Fruit fly (Drosophila melanogaster) whole organism, wandering third instar larva: ENCODE results near the gene CG34149.

Experiments used
- Abd-B ChIP-seq: fragments of >200 bp; optimal IDR thresholded peaks from 2 replicates; lab custom pipeline; 2017; ENCODE audit warnings: missing biosample characterization, missing genetic modification characterization
- CG32264 ChIP-seq: fragments of 200-800 bp; sonication (Bioruptor generic); optimal IDR thresholded peaks from 2 replicates; lab custom pipeline; 2016; ENCODE audit warnings: missing biosample characterization, missing genetic modification characterization
- CG9705 ChIP-seq: fragments of 200-800 bp; sonication (Bioruptor generic); optimal IDR thresholded peaks from 2 replicates; lab custom pipeline; 2018; ENCODE audit warnings: missing biosample characterization, mild to moderate bottlenecking, missing genetic modification characterization
- CrebA ChIP-seq: fragments of 200-800 bp; sonication (Bioruptor generic); optimal IDR thresholded peaks from 2 replicates; lab custom pipeline; 2016; ENCODE audit warnings: missing biosample characterization, mild to moderate bottlenecking, missing genetic modification characterization, borderline replicate concordance
- Dfd ChIP-seq: fragments of >200 bp; optimal IDR thresholded peaks from 2 replicates; lab custom pipeline; 2017; ENCODE audit warnings: missing biosample characterization, missing genetic modification characterization
- HLH106 ChIP-seq: fragments of 200-800 bp; optimal IDR thresholded peaks from 3 replicates; lab custom pipeline; 2019; ENCODE audit warnings: missing biosample characterization, mild to moderate bottlenecking, missing genetic modification characterization, moderate library complexity
- Hr78 ChIP-seq: fragments of >200 bp; optimal IDR thresholded peaks from 2 replicates; lab custom pipeline; 2017; ENCODE audit warnings: missing biosample characterization, missing genetic modification characterization
- Hr83 ChIP-seq: fragments of 200-300 bp; sonication (Bioruptor generic); optimal IDR thresholded peaks from 2 replicates; lab custom pipeline; 2016; ENCODE audit warnings: missing biosample characterization, mild to moderate bottlenecking, missing genetic modification characterization, moderate library complexity; ENCODE audit not compliant: poor library complexity, severe bottlenecking
- Jra ChIP-seq: sonication (Bioruptor generic); optimal IDR thresholded peaks from 2 replicates; lab custom pipeline; 2016; ENCODE audit warnings: missing biosample characterization, missing genetic modification characterization
- Mio ChIP-seq: sonication (Bioruptor generic); optimal IDR thresholded peaks from 2 replicates; lab custom pipeline; 2016; ENCODE audit warnings: missing biosample characterization, missing genetic modification characterization
- Myc ChIP-seq: fragments of >200 bp; optimal IDR thresholded peaks from 2 replicates; lab custom pipeline; 2017
- N ChIP-seq: fragments of >200 bp; optimal IDR thresholded peaks from 2 replicates; lab custom pipeline; 2018; ENCODE audit warnings: missing biosample characterization, missing external identifiers, missing genetic modification characterization
- OdsH ChIP-seq: fragments of 200-800 bp; sonication (Bioruptor generic); optimal IDR thresholded peaks from 2 replicates; lab custom pipeline; 2016; ENCODE audit warnings: missing biosample characterization, mild to moderate bottlenecking, missing genetic modification characterization
- Rel ChIP-seq, 2 experiments: fragments of 200-800 bp; sonication (Bioruptor generic) in 1 of 2; optimal IDR thresholded peaks; 2 replicates in 1 of 2; 3 replicates in 1 of 2; lab custom pipeline; 2016 to 2019; ENCODE audit warnings: mild to moderate bottlenecking in 2 of 2, missing biosample characterization in 2 of 2, missing genetic modification characterization in 2 of 2, moderate library complexity in 1 of 2
- Sp1 ChIP-seq: fragments of 200-800 bp; sonication (Bioruptor generic); optimal IDR thresholded peaks from 3 replicates; lab custom pipeline; 2019; ENCODE audit warnings: missing biosample characterization, mild to moderate bottlenecking, missing genetic modification characterization, moderate library complexity
- Vsx2 ChIP-seq: fragments of 200-300, 225-300 bp; sonication (Bioruptor generic); optimal IDR thresholded peaks from 2 replicates; lab custom pipeline; 2018; ENCODE audit warnings: missing biosample characterization, missing genetic modification characterization; ENCODE audit not compliant: partially characterized antibody
- br ChIP-seq: fragments of 200-800 bp; sonication (Bioruptor generic); optimal IDR thresholded peaks from 2 replicates; lab custom pipeline; 2016; ENCODE audit warnings: missing biosample characterization, missing genetic modification characterization
- brk ChIP-seq: fragments of 200-800 bp; sonication (Bioruptor generic); optimal IDR thresholded peaks from 2 replicates; lab custom pipeline; 2016; ENCODE audit warnings: missing biosample characterization, mild to moderate bottlenecking, missing genetic modification characterization
- dl ChIP-seq, 2 experiments: fragments of 175-275, 200-275 bp in 1 of 2; fragments of 200-275 bp in 1 of 2; sonication (Bioruptor generic); optimal IDR thresholded peaks; lab custom pipeline; 2018; ENCODE audit warnings: mild to moderate bottlenecking in 2 of 2, missing biosample characterization in 2 of 2, missing genetic modification characterization in 2 of 2, moderate library complexity in 2 of 2; ENCODE audit not compliant: partially characterized antibody in 2 of 2, insufficient read depth in 1 of 2
- dmrt93B ChIP-seq: fragments of 200-800 bp; sonication (Bioruptor generic); optimal IDR thresholded peaks from 2 replicates; lab custom pipeline; 2018; ENCODE audit warnings: missing biosample characterization, mild to moderate bottlenecking, missing genetic modification characterization
- dsf ChIP-seq: sonication (Bioruptor generic); optimal IDR thresholded peaks from 2 replicates; lab custom pipeline; 2016; ENCODE audit warnings: missing biosample characterization, missing genetic modification characterization, borderline replicate concordance
- ey ChIP-seq: fragments of 200-800 bp; sonication (Bioruptor generic); optimal IDR thresholded peaks from 2 replicates; lab custom pipeline; 2016; ENCODE audit warnings: missing biosample characterization, missing genetic modification characterization
- foxo ChIP-seq, 2 experiments: fragments of 200-800 bp; sonication (Bioruptor generic); optimal IDR thresholded peaks; 2 replicates in 1 of 2; 3 replicates in 1 of 2; lab custom pipeline; 2016 to 2017; ENCODE audit warnings: missing biosample characterization in 2 of 2, missing genetic modification characterization in 2 of 2
- fru ChIP-seq: fragments of 200-800 bp; sonication (Bioruptor generic); optimal IDR thresholded peaks from 3 replicates; lab custom pipeline; 2016; ENCODE audit warnings: missing biosample characterization, mild to moderate bottlenecking, missing genetic modification characterization
- h ChIP-seq: fragments of 200-800 bp; sonication (Bioruptor generic); optimal IDR thresholded peaks from 3 replicates; lab custom pipeline; 2016; ENCODE audit warnings: missing biosample characterization, mild to moderate bottlenecking, missing genetic modification characterization
- jim ChIP-seq: fragments of 175-275, 200-325 bp; sonication (Bioruptor generic); optimal IDR thresholded peaks from 2 replicates; lab custom pipeline; 2016; ENCODE audit warnings: missing biosample characterization, mild to moderate bottlenecking, missing genetic modification characterization
- lola ChIP-seq: fragments of >200 bp; optimal IDR thresholded peaks from 2 replicates; lab custom pipeline; 2017; ENCODE audit warnings: missing biosample characterization, missing genetic modification characterization
- pan ChIP-seq: fragments of >200 bp; optimal IDR thresholded peaks from 2 replicates; lab custom pipeline; 2017
- psq ChIP-seq: fragments of 200-800 bp; sonication (Bioruptor generic); optimal IDR thresholded peaks from 3 replicates; lab custom pipeline; 2017; ENCODE audit warnings: missing biosample characterization, mild to moderate bottlenecking, missing genetic modification characterization, moderate library complexity
- rgr ChIP-seq: fragments of 200-800 bp; sonication (Bioruptor generic); optimal IDR thresholded peaks from 3 replicates; lab custom pipeline; 2016; ENCODE audit warnings: missing biosample characterization, mild to moderate bottlenecking, missing genetic modification characterization
- sage ChIP-seq: fragments of 200-800 bp; sonication (Bioruptor generic); optimal IDR thresholded peaks from 2 replicates; lab custom pipeline; 2016; ENCODE audit warnings: missing biosample characterization, mild to moderate bottlenecking, missing genetic modification characterization
- sv ChIP-seq: fragments of 200-800 bp; sonication (Bioruptor generic); optimal IDR thresholded peaks from 3 replicates; lab custom pipeline; 2016; ENCODE audit warnings: missing biosample characterization, missing genetic modification characterization
- usp ChIP-seq: fragments of >200 bp; optimal IDR thresholded peaks from 2 replicates; lab custom pipeline; 2017; ENCODE audit warnings: missing biosample characterization, missing genetic modification characterization
- woc ChIP-seq: sonication (Bioruptor generic); optimal IDR thresholded peaks from 2 replicates; lab custom pipeline; 2016; ENCODE audit warnings: missing biosample characterization, mild to moderate bottlenecking, missing genetic modification characterization

The CG34149 gene

DNA sequence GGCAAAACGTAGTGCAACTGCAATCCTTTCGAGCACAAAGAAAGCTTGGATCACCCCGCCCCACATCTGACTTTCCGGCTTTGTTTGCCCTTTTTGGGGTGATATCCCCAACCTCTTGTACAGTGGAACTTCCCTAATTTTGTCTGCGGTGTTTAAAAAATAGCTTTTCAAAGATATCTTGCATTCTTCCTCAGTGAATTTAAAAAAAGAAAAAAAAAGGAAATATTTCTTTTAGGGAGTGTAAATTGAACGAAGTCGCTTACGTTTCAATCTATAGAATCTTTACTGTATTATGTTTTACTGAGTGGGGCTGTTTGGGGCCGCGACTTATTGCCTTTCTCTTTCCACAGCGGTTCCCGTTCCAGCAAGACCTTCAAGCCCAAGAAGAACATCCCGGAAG, 41.7 kb downstream of the CG34149 start:
- TF ChIP-seq Dfd (GFP tag; lab: Kevin White, UChicago): no peak
- TF ChIP-seq HLH106 (tag; lab: Kevin White, UChicago): peak; percentile 84
- TF ChIP-seq Hr78 (GFP tag; lab: Kevin White, UChicago): no peak
- peak; percentile 83 for TF ChIP-seq rgr (GFP tag; lab: Kevin White, UChicago)
- no peak for TF ChIP-seq jim (GFP tag; lab: Kevin White, UChicago)
- TF ChIP-seq usp (GFP tag; lab: Kevin White, UChicago): no peak
- peak; percentile 44 to 86 for TF ChIP-seq foxo (GFP tag; optimal IDR thresholded peaks at IDR 0.05; lab: Kevin White, UChicago)
- no peak for TF ChIP-seq Mio
- TF ChIP-seq ey (GFP tag; lab: Kevin White, UChicago): peak; percentile 82
- TF ChIP-seq h (GFP tag; lab: Kevin White, UChicago): peak; percentile 85
- no peak for TF ChIP-seq dsf (GFP tag; lab: Kevin White, UChicago)
- TF ChIP-seq Vsx2 (GFP tag; lab: Kevin White, UChicago): no peak
- no peak for TF ChIP-seq dmrt93B (GFP tag; lab: Kevin White, UChicago)
- peak; percentile 29 for TF ChIP-seq sv (GFP tag; lab: Kevin White, UChicago)
- TF ChIP-seq CG9705: peak; percentile 10
- no peak for TF ChIP-seq Myc (lab: Kevin White, UChicago)
- TF ChIP-seq lola (GFP tag; lab: Kevin White, UChicago): no peak
- peak; percentile 35 for TF ChIP-seq sage (GFP tag; lab: Kevin White, UChicago)
- peak; percentile 81 for TF ChIP-seq CG32264 (GFP tag; lab: Kevin White, UChicago)
- no peak for TF ChIP-seq brk (GFP tag; lab: Kevin White, UChicago)
- TF ChIP-seq pan (lab: Kevin White, UChicago): no peak
- TF ChIP-seq Hr83 (GFP tag; lab: Kevin White, UChicago): peak; percentile 44
- peak; percentile 70 for TF ChIP-seq psq (GFP tag; lab: Kevin White, UChicago)
- peak; percentile 76 for TF ChIP-seq br (GFP tag; lab: Kevin White, UChicago)
- no peak for TF ChIP-seq N (GFP tag; lab: Kevin White, UChicago)
- peak; percentile 85 for TF ChIP-seq fru (GFP tag; lab: Kevin White, UChicago)
- TF ChIP-seq Rel (GFP tag; optimal IDR thresholded peaks at IDR 0.05; lab: Kevin White, UChicago): no peak
- TF ChIP-seq Rel (tag; optimal IDR thresholded peaks at IDR 0.05; lab: Kevin White, UChicago): peak; percentile 47
- TF ChIP-seq woc (GFP tag; lab: Kevin White, UChicago): peak; percentile 67
- TF ChIP-seq CrebA: no peak
- TF ChIP-seq Sp1 (GFP tag; lab: Kevin White, UChicago): peak; percentile 70
- peak; percentile 79 for TF ChIP-seq OdsH (GFP tag; lab: Kevin White, UChicago)
- TF ChIP-seq Abd-B (GFP tag; lab: Kevin White, UChicago): no peak
- TF ChIP-seq, all 38 proteins: peak for 17

DNA sequence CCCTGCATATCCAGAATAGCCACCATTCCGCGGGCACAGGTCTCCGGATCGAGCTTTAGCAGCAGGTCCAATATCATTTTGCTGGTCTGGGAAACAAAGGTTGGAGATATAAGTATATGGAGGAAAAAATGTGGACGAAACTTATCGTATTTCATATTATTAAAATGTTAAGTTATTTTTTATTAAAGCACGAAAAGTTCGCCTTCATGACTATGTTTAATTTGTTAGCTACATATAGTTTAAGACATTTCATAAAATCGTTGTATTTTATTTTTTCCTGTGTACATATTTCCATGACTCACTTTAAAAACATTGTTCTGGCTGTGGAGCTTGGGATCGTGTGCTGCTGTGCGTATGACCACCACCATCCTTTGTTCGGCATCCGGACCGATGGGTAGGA, 44.1 kb downstream of the CG34149 start:
- no peak for TF ChIP-seq Rel (GFP tag; optimal IDR thresholded peaks at IDR 0.05; lab: Kevin White, UChicago)
- no peak for TF ChIP-seq Rel (tag; optimal IDR thresholded peaks at IDR 0.05; lab: Kevin White, UChicago)
- TF ChIP-seq woc (GFP tag; lab: Kevin White, UChicago): no peak
- TF ChIP-seq brk (GFP tag; lab: Kevin White, UChicago): no peak
- peak; percentile 51 for TF ChIP-seq h (GFP tag; lab: Kevin White, UChicago)
- TF ChIP-seq dl (GFP tag; optimal IDR thresholded peaks at IDR 0.05; lab: Kevin White, UChicago; ENCODE audit: insufficient read depth in 1 of 2, partially characterized antibody in 2 of 2): no peak
- peak; percentile 58 for TF ChIP-seq rgr (GFP tag; lab: Kevin White, UChicago)
- TF ChIP-seq ey (GFP tag; lab: Kevin White, UChicago): peak; percentile 37
- TF ChIP-seq OdsH (GFP tag; lab: Kevin White, UChicago): peak; percentile 61
- peak; percentile 39 for TF ChIP-seq fru (GFP tag; lab: Kevin White, UChicago)
- TF ChIP-seq Jra (GFP tag; lab: Kevin White, UChicago): peak; percentile 33
- peak; percentile 40 for TF ChIP-seq br (GFP tag; lab: Kevin White, UChicago)
- TF ChIP-seq foxo (GFP tag; optimal IDR thresholded peaks at IDR 0.05; lab: Kevin White, UChicago): peak in 1 of 2 experiments; percentile 70
- no peak for TF ChIP-seq dsf (GFP tag; lab: Kevin White, UChicago)
- no peak for TF ChIP-seq Hr83 (GFP tag; lab: Kevin White, UChicago)
- TF ChIP-seq psq (GFP tag; lab: Kevin White, UChicago): peak; percentile 44
- TF ChIP-seq Vsx2 (GFP tag; lab: Kevin White, UChicago): no peak
- peak; percentile 41 for TF ChIP-seq sage (GFP tag; lab: Kevin White, UChicago)
- TF ChIP-seq HLH106 (tag; lab: Kevin White, UChicago): peak; percentile 36
- TF ChIP-seq, all 38 proteins: peak for 11
